Worm (Caenorhabditis elegans) whole organism, early embryonic: Measurements from ENCODE around the gene tctn-1.
A peak's percentile ranks its signal among the peaks of the same experiment; 100 is the strongest.

Source experiments
- B0310.2 ChIP-seq: sonication (generic microtip); optimal IDR thresholded peaks from 2 replicates; lab custom pipeline; 2016; ENCODE audit warnings: mild to moderate bottlenecking, missing genetic modification characterization, missing compliant biosample characterization
- F13C5.2 ChIP-seq: sonication (generic microtip); optimal IDR thresholded peaks from 2 replicates; lab custom pipeline; 2017; ENCODE audit warnings: mild to moderate bottlenecking, missing genetic modification characterization, inconsistent platforms, missing compliant biosample characterization
- aly-1 ChIP-seq: sonication (generic microtip); optimal IDR thresholded peaks from 2 replicates; lab custom pipeline; 2016; ENCODE audit warnings: missing genetic modification characterization, missing compliant biosample characterization
- ama-1 ChIP-seq: fragments of 150-350 bp; optimal IDR thresholded peaks from 2 replicates; lab custom pipeline; 2014
- ceh-13 ChIP-seq: fragments of 200-800 bp; sonication (Bioruptor generic); optimal IDR thresholded peaks from 2 replicates; lab custom pipeline; 2018; ENCODE audit warnings: mild to moderate bottlenecking, missing genetic modification characterization, missing compliant biosample characterization
- ceh-36 ChIP-seq: sonication (generic microtip); optimal IDR thresholded peaks from 2 replicates; lab custom pipeline; 2016; ENCODE audit warnings: missing genetic modification characterization, inconsistent platforms, missing compliant biosample characterization
- ets-7 ChIP-seq: sonication (generic microtip); optimal IDR thresholded peaks from 2 replicates; lab custom pipeline; 2016; ENCODE audit warnings: missing genotype, missing genetic modification characterization, missing compliant biosample characterization
- flt-1 ChIP-seq: fragments of 200-800 bp; sonication (Bioruptor generic); IDR thresholded peaks from 2 replicates; pipeline ENCODE4 v1.3.6; 2022; ENCODE audit warnings: missing genetic modification characterization, missing compliant biosample characterization
- hmbx-1 ChIP-seq: sonication (generic microtip); optimal IDR thresholded peaks from 2 replicates; lab custom pipeline; 2016; ENCODE audit warnings: mild to moderate bottlenecking, missing genetic modification characterization, missing compliant biosample characterization
- hmg-4 ChIP-seq: fragments of 200-800 bp; sonication (Bioruptor generic); optimal IDR thresholded peaks from 2 replicates; lab custom pipeline; 2018; ENCODE audit warnings: mild to moderate bottlenecking, missing genetic modification characterization, missing compliant biosample characterization
- hnd-1 ChIP-seq: sonication (generic microtip); optimal IDR thresholded peaks from 2 replicates; lab custom pipeline; 2016; ENCODE audit warnings: missing genetic modification characterization, missing compliant biosample characterization
- pes-1 ChIP-seq: fragments of 200-800 bp; sonication (Bioruptor generic); IDR thresholded peaks from 2 replicates; pipeline ENCODE4 v1.3.6; 2022; ENCODE audit warnings: missing genetic modification reagents, missing genetic modification characterization, missing compliant biosample characterization
- scrt-1 ChIP-seq: fragments of 200-800 bp; sonication (Bioruptor generic); IDR thresholded peaks from 2 replicates; pipeline ENCODE4 v1.3.6; 2022; ENCODE audit warnings: missing genetic modification characterization, missing compliant biosample characterization
- sea-1 ChIP-seq: fragments of 200-800 bp; sonication (Bioruptor generic); conservative IDR thresholded peaks from 2 replicates; pipeline ENCODE4 v1.3.6; 2022; ENCODE audit warnings: missing genetic modification characterization, missing compliant biosample characterization
- tbx-11 ChIP-seq: fragments of 200-800 bp; sonication (Bioruptor generic); IDR thresholded peaks from 2 replicates; pipeline ENCODE4 v1.3.6; 2022; ENCODE audit warnings: missing genetic modification characterization, missing compliant biosample characterization
- tbx-37 ChIP-seq: fragments of 200-800 bp; sonication (Bioruptor generic); conservative IDR thresholded peaks from 2 replicates; pipeline ENCODE4 v1.3.6; 2022; ENCODE audit warnings: missing genetic modification reagents, missing genetic modification characterization, missing compliant biosample characterization
- tra-4 ChIP-seq: sonication (generic microtip); optimal IDR thresholded peaks from 2 replicates; lab custom pipeline; 2017; ENCODE audit warnings: missing genetic modification characterization, missing compliant biosample characterization

Gene tctn-1

DNA sequence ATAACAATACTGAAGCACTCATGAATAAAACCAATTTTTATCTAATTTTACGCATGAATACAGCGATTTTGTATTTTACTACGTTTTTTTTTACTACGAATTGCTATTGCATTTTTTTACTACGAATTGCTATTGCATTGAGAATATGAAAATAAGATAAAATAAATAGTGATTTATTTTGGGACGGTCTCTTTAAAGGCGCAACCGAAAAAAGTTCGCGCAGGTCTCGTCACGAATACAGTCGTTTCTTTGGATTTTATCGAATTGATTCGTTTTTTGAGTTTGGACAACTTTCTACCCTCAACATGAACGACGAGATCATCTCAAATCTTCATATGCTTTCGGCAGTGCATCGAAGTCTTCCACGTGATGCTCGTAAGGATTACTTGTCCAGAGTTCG is 4.2 kb upstream of the tctn-1 start, which contains the start of gene Y17G9B.4:
TSS of gene Y17G9B.4 (plus strand) at position 306 of the 400 bp plus-strand sequence.
- TF ChIP-seq pes-1 (GFP tag; lab: Robert Waterston, UW): no peak
- no peak for TF ChIP-seq flt-1 (GFP tag; lab: Robert Waterston, UW)
- no peak for TF ChIP-seq hmbx-1 (tag; lab: Kevin White, UChicago)
- TF ChIP-seq tra-4 (tag; lab: Kevin White, UChicago): no peak
- TF ChIP-seq F13C5.2: no peak

- TF ChIP-seq sea-1 (GFP tag; lab: Robert Waterston, UW) (peak; percentile 87), ets-7 (tag; lab: Kevin White, UChicago) (peak; percentile 54), pes-1 (GFP tag; lab: Robert Waterston, UW) (peak; percentile 81), tra-4 (tag; lab: Kevin White, UChicago) (peak; percentile 73), aly-1 (tag; lab: Kevin White, UChicago) (no peak), F13C5.2 (peak; percentile 99), B0310.2 (tag; lab: Kevin White, UChicago) (peak; percentile 49), hmg-4 (GFP tag; lab: Kevin White, UChicago) (peak; percentile 81), tbx-37 (GFP tag; lab: Robert Waterston, UW) (peak; percentile 76), scrt-1 (GFP tag; lab: Robert Waterston, UW) (peak; percentile 80), hnd-1 (tag; lab: Kevin White, UChicago) (peak; percentile 72), hmbx-1 (tag; lab: Kevin White, UChicago) (peak; percentile 75), ama-1 (lab: Kevin White, UChicago) (no peak), ceh-36 (tag; lab: Kevin White, UChicago) (peak; percentile 85), flt-1 (GFP tag; lab: Robert Waterston, UW) (peak; percentile 84), tbx-11 (GFP tag; lab: Robert Waterston, UW) (peak; percentile 78), ceh-13 (GFP tag; lab: Kevin White, UChicago) (peak; percentile 63)
Observed at ce11 chrIV:4749728-4750278, 2.2 kb upstream of the tctn-1 start, which contains the start of the genes rpl-20 and Y17G9B.5. rpl-20 (minus strand) TSS chrIV:4749778. Y17G9B.5 (plus strand) TSS chrIV:4750240.

DNA sequence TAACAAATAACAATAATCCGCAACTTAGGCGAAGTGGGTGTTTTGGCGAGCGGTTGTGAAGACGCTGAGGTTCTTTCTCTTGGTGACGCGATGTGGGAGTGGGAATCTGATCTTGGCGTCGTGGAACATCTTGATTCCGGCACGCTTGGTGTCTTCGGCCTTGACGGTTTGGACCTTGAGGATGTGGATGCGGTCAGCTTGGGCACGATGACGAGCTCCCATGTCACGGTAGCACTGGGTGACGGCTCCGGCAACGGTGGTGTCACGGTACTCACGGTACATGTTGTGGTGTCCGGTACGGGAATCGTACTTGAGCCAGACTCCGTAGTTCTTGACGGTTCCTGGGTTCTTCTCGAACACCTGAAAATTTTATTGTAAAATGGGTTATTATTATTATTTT is 1.5 kb upstream of the tctn-1 start:
- TF ChIP-seq ama-1 (lab: Kevin White, UChicago): no peak
- TF ChIP-seq ceh-13 (GFP tag; lab: Kevin White, UChicago): no peak
- TF ChIP-seq hmbx-1 (tag; lab: Kevin White, UChicago): no peak
- no peak for TF ChIP-seq tbx-11 (GFP tag; lab: Robert Waterston, UW)
- no peak for TF ChIP-seq F13C5.2
- TF ChIP-seq B0310.2 (tag; lab: Kevin White, UChicago): no peak
- TF ChIP-seq pes-1 (GFP tag; lab: Robert Waterston, UW): no peak
- no peak for TF ChIP-seq tbx-37 (GFP tag; lab: Robert Waterston, UW)
- TF ChIP-seq hmg-4 (GFP tag; lab: Kevin White, UChicago): no peak
- no peak for TF ChIP-seq hnd-1 (tag; lab: Kevin White, UChicago)
- no peak for TF ChIP-seq ets-7 (tag; lab: Kevin White, UChicago)
- TF ChIP-seq ceh-36 (tag; lab: Kevin White, UChicago): no peak

DNA sequence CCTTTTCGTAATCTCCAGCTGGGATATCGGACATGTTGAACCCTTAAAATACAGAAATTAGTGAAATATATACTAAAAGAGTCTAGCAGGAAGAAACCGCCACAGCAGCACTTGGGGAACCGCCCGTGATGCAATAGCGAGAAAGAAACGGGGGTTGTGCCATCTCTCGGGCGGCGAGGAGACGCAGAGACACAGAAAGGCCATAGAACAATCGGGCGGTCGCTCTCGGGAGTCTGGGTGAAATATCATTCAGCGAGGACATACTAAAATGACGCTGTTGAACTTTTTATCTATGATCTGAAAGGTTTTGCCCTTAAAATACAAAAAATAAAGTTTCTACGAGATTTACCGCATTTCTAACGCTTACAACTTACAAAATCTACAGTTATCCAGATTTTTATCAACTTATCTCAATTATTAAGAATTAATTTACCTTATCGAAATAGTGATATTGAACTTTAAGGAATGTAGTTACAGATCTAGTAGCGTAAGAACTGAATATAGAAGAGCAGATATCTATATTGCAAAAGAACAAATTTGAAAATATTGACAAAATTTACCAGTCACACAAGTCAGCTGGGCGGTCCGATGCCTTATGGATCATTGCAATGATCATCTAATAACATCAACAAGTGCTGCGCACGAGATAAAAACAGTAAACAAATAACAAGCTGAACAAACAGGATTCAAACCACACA is 925 bp upstream of the tctn-1 start, which contains the start of gene cyc-2.1:
TSS of gene cyc-2.1 (minus strand) at position 605 of the 698 bp plus-strand sequence.
- TF ChIP-seq tbx-37 (GFP tag; lab: Robert Waterston, UW) (no peak), pes-1 (GFP tag; lab: Robert Waterston, UW) (no peak), hmbx-1 (tag; lab: Kevin White, UChicago) (no peak), tra-4 (tag; lab: Kevin White, UChicago) (no peak), B0310.2 (tag; lab: Kevin White, UChicago) (no peak), aly-1 (tag; lab: Kevin White, UChicago) (no peak), sea-1 (GFP tag; lab: Robert Waterston, UW) (0 out of 2 replicates have a peak, but pooled peaks have one; percentile 28), ceh-36 (tag; lab: Kevin White, UChicago) (no peak), flt-1 (GFP tag; lab: Robert Waterston, UW) (0 out of 2 replicates have a peak, but pooled peaks have one; percentile 4), scrt-1 (GFP tag; lab: Robert Waterston, UW) (peak; percentile 64), ceh-13 (GFP tag; lab: Kevin White, UChicago) (no peak), tbx-11 (GFP tag; lab: Robert Waterston, UW) (0 out of 2 replicates have a peak, but pooled peaks have one; percentile 31), ets-7 (tag; lab: Kevin White, UChicago) (no peak), hmg-4 (GFP tag; lab: Kevin White, UChicago) (peak; percentile 49), ama-1 (lab: Kevin White, UChicago) (peak; percentile 3), F13C5.2 (peak; percentile 38), hnd-1 (tag; lab: Kevin White, UChicago) (no peak)

ce11 chrIV:4745422-4745821 is 2.2 kb downstream of the tctn-1 start, which contains the start of gene timm-17B.1:
timm-17B.1 (minus strand) TSS chrIV:4745492.
- TF ChIP-seq sea-1 (GFP tag; lab: Robert Waterston, UW): no peak
- no peak for TF ChIP-seq B0310.2 (tag; lab: Kevin White, UChicago)
- peak; percentile 34 for TF ChIP-seq F13C5.2
- no peak for TF ChIP-seq hmg-4 (GFP tag; lab: Kevin White, UChicago)
- no peak for TF ChIP-seq aly-1 (tag; lab: Kevin White, UChicago)
- TF ChIP-seq pes-1 (GFP tag; lab: Robert Waterston, UW): 0 out of 2 replicates have a peak, but pooled peaks have one; percentile 34
- TF ChIP-seq tbx-11 (GFP tag; lab: Robert Waterston, UW): no peak
- no peak for TF ChIP-seq hmbx-1 (tag; lab: Kevin White, UChicago)
- no peak for TF ChIP-seq ama-1 (lab: Kevin White, UChicago)

DNA sequence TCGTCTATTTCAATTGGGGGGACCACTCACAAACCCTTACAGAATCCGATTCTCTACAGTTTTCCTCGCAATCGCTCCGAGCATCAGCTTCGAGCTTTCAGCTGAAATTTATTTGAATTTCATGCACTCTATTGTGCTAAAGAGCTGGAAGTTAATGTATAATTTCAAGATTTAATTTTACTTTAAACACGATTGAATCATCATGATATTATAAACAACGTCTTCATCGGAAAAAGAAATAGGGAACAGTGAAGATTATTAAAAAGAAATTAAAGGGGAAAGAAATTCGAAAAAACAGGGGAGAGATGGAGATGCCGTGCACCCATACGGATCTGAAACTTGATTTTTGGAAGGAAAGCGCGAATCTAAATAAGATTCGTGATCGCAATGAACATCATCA is 3.5 kb downstream of the tctn-1 start, which contains the start of gene hoe-1:
TSS of gene hoe-1 (minus strand) at position 101 of the 400 bp plus-strand sequence.
- TF ChIP-seq tbx-37 (GFP tag; lab: Robert Waterston, UW) (no peak), ceh-13 (GFP tag; lab: Kevin White, UChicago) (no peak), ama-1 (lab: Kevin White, UChicago) (no peak), ceh-36 (tag; lab: Kevin White, UChicago) (no peak), sea-1 (GFP tag; lab: Robert Waterston, UW) (no peak), pes-1 (GFP tag; lab: Robert Waterston, UW) (no peak), hnd-1 (tag; lab: Kevin White, UChicago) (no peak), aly-1 (tag; lab: Kevin White, UChicago) (no peak), flt-1 (GFP tag; lab: Robert Waterston, UW) (no peak), F13C5.2 (no peak), hmg-4 (GFP tag; lab: Kevin White, UChicago) (no peak), hmbx-1 (tag; lab: Kevin White, UChicago) (no peak)
